Worm (Caenorhabditis elegans) whole organism, L4 larva: ENCODE results near the gene T01D1.7.
A peak's percentile ranks its signal among the peaks of the same experiment; 100 is the strongest.

Experiments used
- F10B5.3 ChIP-seq: sonication (generic microtip); optimal IDR thresholded peaks from 2 replicates; lab custom pipeline; 2016; ENCODE audit warnings: mild to moderate bottlenecking, missing genetic modification characterization, missing compliant biosample characterization
- F26F4.8 ChIP-seq: fragments of 200-800 bp; sonication (Bioruptor generic); conservative IDR thresholded peaks from 2 replicates; pipeline ENCODE4 v1.3.6; 2022; ENCODE audit warnings: missing genetic modification characterization, missing compliant biosample characterization
- F44E2.7 ChIP-seq: fragments of 200-800 bp; sonication (Bioruptor generic); IDR thresholded peaks from 2 replicates; pipeline ENCODE4 v2.1.2; 2022; ENCODE audit warnings: missing genetic modification characterization, missing compliant biosample characterization
- F49E8.2 ChIP-seq: sonication (generic microtip); optimal IDR thresholded peaks from 2 replicates; lab custom pipeline; 2016; ENCODE audit warnings: missing compliant biosample characterization, mild to moderate bottlenecking, missing genetic modification characterization, borderline replicate concordance
- T20F7.1 ChIP-seq: fragments of 200-800 bp; sonication (Bioruptor generic); optimal IDR thresholded peaks from 2 replicates; lab custom pipeline; 2018; ENCODE audit warnings: mild to moderate bottlenecking, missing genetic modification characterization, missing compliant biosample characterization
- T26A8.4 ChIP-seq: fragments of 200-800 bp; sonication (Bioruptor generic); IDR thresholded peaks from 2 replicates; pipeline ENCODE4 v1.3.6; 2022; ENCODE audit warnings: missing genetic modification characterization, missing compliant biosample characterization
- Y48G9A.11 ChIP-seq: fragments of 200-800 bp; sonication (Bioruptor generic); IDR thresholded peaks from 2 replicates; pipeline ENCODE4 v1.3.6; 2022; ENCODE audit warnings: missing genetic modification reagents, missing genetic modification characterization, missing compliant biosample characterization
- ZK337.2 ChIP-seq: fragments of 200-800 bp; sonication (Bioruptor generic); IDR thresholded peaks from 2 replicates; pipeline ENCODE4 v1.3.6; 2022; ENCODE audit warnings: missing genetic modification reagents, missing genetic modification characterization, missing compliant biosample characterization
- ZK546.5 ChIP-seq, 2 experiments: sonication (generic microtip); optimal IDR thresholded peaks; 2 replicates each; lab custom pipeline; 2017; ENCODE audit warnings: missing biosample characterization in 2 of 2, missing genetic modification characterization in 2 of 2
- aly-2 ChIP-seq: sonication (generic microtip); optimal IDR thresholded peaks from 2 replicates; lab custom pipeline; 2018; ENCODE audit warnings: missing biosample characterization, missing genetic modification characterization
- attf-4 ChIP-seq: sonication (generic microtip); optimal IDR thresholded peaks from 3 replicates; lab custom pipeline; 2017; ENCODE audit warnings: missing biosample characterization, missing genetic modification characterization
- ceh-28 ChIP-seq: fragments of 150-350 bp; optimal IDR thresholded peaks from 2 replicates; lab custom pipeline; 2014; ENCODE audit warnings: missing biosample characterization, missing genetic modification reagents, missing genetic modification characterization
- ceh-62 ChIP-seq: sonication (generic microtip); optimal IDR thresholded peaks from 2 replicates; lab custom pipeline; 2017; ENCODE audit warnings: missing biosample characterization, missing genetic modification characterization
- ces-1 ChIP-seq: fragments of 150-350 bp; sonication (generic microtip); optimal IDR thresholded peaks from 4 replicates; lab custom pipeline; 2014; ENCODE audit warnings: missing biosample characterization, missing genetic modification reagents, missing genetic modification characterization
- daf-16 ChIP-seq, 3 experiments: sonication (generic microtip); optimal IDR thresholded peaks; 2 replicates each; lab custom pipeline; 2016 to 2017; ENCODE audit warnings: missing genetic modification characterization in 3 of 3, missing genetic modification reagents in 3 of 3, mild to moderate bottlenecking in 2 of 3, missing compliant biosample characterization in 2 of 3, missing biosample characterization in 1 of 3, moderate library complexity in 1 of 3
- daf-19 ChIP-seq: fragments of 200-800 bp; sonication (Bioruptor generic); conservative IDR thresholded peaks from 2 replicates; pipeline ENCODE4 v1.3.6; 2022; ENCODE audit warnings: missing genetic modification characterization, missing compliant biosample characterization
- daf-8 ChIP-seq: fragments of 200-800 bp; sonication (Bioruptor generic); IDR thresholded peaks from 2 replicates; pipeline ENCODE4 v1.3.6; 2022; ENCODE audit warnings: missing genetic modification characterization, missing compliant biosample characterization
- dmd-6 ChIP-seq: fragments of 200-800 bp; sonication (Bioruptor generic); IDR thresholded peaks from 2 replicates; pipeline ENCODE4 v1.3.6; 2022; ENCODE audit warnings: missing genetic modification reagents, missing genetic modification characterization, missing compliant biosample characterization
- dmd-8 ChIP-seq: fragments of 200-800 bp; sonication (Bioruptor generic); IDR thresholded peaks from 2 replicates; pipeline ENCODE4 v1.3.6; 2022; ENCODE audit warnings: missing genetic modification characterization, missing compliant biosample characterization
- dmd-9 ChIP-seq: fragments of 200-800 bp; sonication (Bioruptor generic); IDR thresholded peaks from 2 replicates; pipeline ENCODE4 v1.3.6; 2022; ENCODE audit warnings: missing genetic modification reagents, missing genetic modification characterization, missing compliant biosample characterization
- dpl-1 ChIP-seq: fragments of 150-350 bp; optimal IDR thresholded peaks from 2 replicates; lab custom pipeline; 2014; ENCODE audit warnings: missing biosample characterization, missing genetic modification reagents, missing genetic modification characterization
- duxl-1 ChIP-seq: sonication (generic microtip); optimal IDR thresholded peaks from 2 replicates; lab custom pipeline; 2016; ENCODE audit warnings: mild to moderate bottlenecking, missing genetic modification characterization, moderate library complexity, missing compliant biosample characterization; ENCODE audit not compliant: poor library complexity
- egl-43 ChIP-seq: fragments of 200-800 bp; sonication (Bioruptor generic); IDR thresholded peaks from 2 replicates; pipeline ENCODE4 v1.3.6; 2022; ENCODE audit warnings: missing genetic modification reagents, missing genetic modification characterization, missing compliant biosample characterization
- hlh-11 ChIP-seq: fragments of 200-800 bp; sonication (Bioruptor generic); optimal IDR thresholded peaks from 2 replicates; lab custom pipeline; 2018; ENCODE audit warnings: mild to moderate bottlenecking, missing genetic modification characterization, missing compliant biosample characterization
- hlh-30 ChIP-seq: sonication (generic microtip); optimal IDR thresholded peaks from 2 replicates; lab custom pipeline; 2017; ENCODE audit warnings: antibody characterized with exemption, mild to moderate bottlenecking, missing genetic modification characterization, missing compliant biosample characterization; ENCODE audit not compliant: insufficient read depth
- madf-5 ChIP-seq, 2 experiments: fragments of 200-800 bp; sonication (Bioruptor generic); IDR thresholded peaks; 2 replicates each; pipeline ENCODE4 v1.3.6; 2022; ENCODE audit warnings: missing compliant biosample characterization in 2 of 2, missing genetic modification characterization in 2 of 2
- madf-9 ChIP-seq: fragments of 200-800 bp; sonication (Bioruptor generic); conservative IDR thresholded peaks from 2 replicates; pipeline ENCODE4 v1.3.6; 2022; ENCODE audit warnings: missing genetic modification reagents, missing genetic modification characterization, missing compliant biosample characterization
- mdl-1 ChIP-seq, 2 experiments: fragments of 150-350 bp in 1 of 2; sonication (generic microtip) in 1 of 2; optimal IDR thresholded peaks; 2 replicates each; lab custom pipeline; 2014 to 2017; ENCODE audit warnings: missing biosample characterization in 2 of 2, missing genetic modification characterization in 2 of 2
- mdt-29 ChIP-seq: fragments of 200-800 bp; sonication (Bioruptor generic); IDR thresholded peaks from 2 replicates; pipeline ENCODE4 v1.3.6; 2022; ENCODE audit warnings: missing genetic modification reagents, missing genetic modification characterization, missing compliant biosample characterization
- mep-1 ChIP-seq: fragments of 150-350 bp; sonication (generic microtip); optimal IDR thresholded peaks from 3 replicates; lab custom pipeline; 2014; ENCODE audit warnings: missing biosample characterization, missing genetic modification characterization
- mxl-3 ChIP-seq: fragments of 200-800 bp; sonication (Bioruptor generic); optimal IDR thresholded peaks from 2 replicates; lab custom pipeline; 2018; ENCODE audit warnings: mild to moderate bottlenecking, missing genetic modification characterization, missing compliant biosample characterization
- nhr-102 ChIP-seq: sonication (generic microtip); optimal IDR thresholded peaks from 2 replicates; lab custom pipeline; 2016; ENCODE audit warnings: mild to moderate bottlenecking, missing genetic modification characterization, moderate library complexity, missing compliant biosample characterization
- nhr-111 ChIP-seq: fragments of 200-800 bp; sonication (Bioruptor generic); optimal IDR thresholded peaks from 2 replicates; lab custom pipeline; 2018; ENCODE audit warnings: mild to moderate bottlenecking, missing genetic modification characterization, missing compliant biosample characterization
- nhr-25 ChIP-seq: sonication (generic microtip); optimal IDR thresholded peaks from 2 replicates; lab custom pipeline; 2017; ENCODE audit warnings: missing genetic modification characterization, mild to moderate bottlenecking, missing compliant biosample characterization, antibody characterized with exemption, moderate library complexity, borderline replicate concordance; ENCODE audit not compliant: insufficient read depth
- nhr-28 ChIP-seq: fragments of 150-350 bp; optimal IDR thresholded peaks from 2 replicates; lab custom pipeline; 2014; ENCODE audit warnings: missing biosample characterization, missing genetic modification characterization
- nhr-41 ChIP-seq: fragments of 200-800 bp; sonication (Bioruptor generic); IDR thresholded peaks from 2 replicates; pipeline ENCODE4 v1.3.6; 2022; ENCODE audit warnings: missing genetic modification reagents, missing genetic modification characterization, missing compliant biosample characterization
- nhr-42 ChIP-seq: fragments of 200-800 bp; sonication (Bioruptor generic); IDR thresholded peaks from 2 replicates; pipeline ENCODE4 v1.3.6; 2022; ENCODE audit warnings: missing genetic modification characterization, missing compliant biosample characterization
- nhr-48 ChIP-seq: sonication (generic microtip); optimal IDR thresholded peaks from 2 replicates; lab custom pipeline; 2016; ENCODE audit warnings: mild to moderate bottlenecking, missing genetic modification characterization, missing compliant biosample characterization
- nhr-77 ChIP-seq: fragments of 150-350 bp; optimal IDR thresholded peaks from 2 replicates; lab custom pipeline; 2014; ENCODE audit warnings: missing biosample characterization, missing genetic modification characterization
- pha-4 ChIP-seq, 2 experiments: fragments of 150-350 bp in 1 of 2; fragments of 200-800 bp in 1 of 2; sonication (Bioruptor generic) in 1 of 2; IDR thresholded peaks in 1 of 2; optimal IDR thresholded peaks in 1 of 2; 2 replicates each; pipeline versions ENCODE4 v1.3.6 to Lab custom; 2014 to 2022; ENCODE audit warnings: missing genetic modification characterization in 2 of 2, missing genetic modification reagents in 2 of 2, missing biosample characterization in 1 of 2, missing compliant biosample characterization in 1 of 2
- php-3 ChIP-seq: fragments of 200-800 bp; sonication (Bioruptor generic); IDR thresholded peaks from 2 replicates; pipeline ENCODE4 v1.3.6; 2022; ENCODE audit warnings: missing genetic modification reagents, missing genetic modification characterization, missing compliant biosample characterization
- pqm-1 ChIP-seq: sonication (generic microtip); optimal IDR thresholded peaks from 2 replicates; lab custom pipeline; 2017; ENCODE audit warnings: missing biosample characterization, missing genetic modification characterization
- saeg-2 ChIP-seq: fragments of 200-800 bp; sonication (Bioruptor generic); IDR thresholded peaks from 2 replicates; pipeline ENCODE4 v1.3.6; 2022; ENCODE audit warnings: missing genetic modification reagents, missing genetic modification characterization, missing compliant biosample characterization
- set-16 ChIP-seq: fragments of 200-800 bp; sonication (Bioruptor generic); IDR thresholded peaks from 2 replicates; pipeline ENCODE4 v1.3.6; 2022; ENCODE audit warnings: missing genetic modification reagents, missing genetic modification characterization, missing compliant biosample characterization
- snpc-1.2 ChIP-seq: fragments of 200-800 bp; sonication (Bioruptor generic); IDR thresholded peaks from 2 replicates; pipeline ENCODE4 v1.3.6; 2022; ENCODE audit warnings: missing genetic modification reagents, missing genetic modification characterization, missing compliant biosample characterization
- tra-1 ChIP-seq: fragments of 200-800 bp; sonication (Bioruptor generic); IDR thresholded peaks from 2 replicates; pipeline ENCODE4 v1.3.6; 2022; ENCODE audit warnings: missing genetic modification reagents, missing genetic modification characterization, missing compliant biosample characterization
- unc-39 ChIP-seq: sonication (generic microtip); optimal IDR thresholded peaks from 2 replicates; lab custom pipeline; 2017; ENCODE audit warnings: missing biosample characterization, missing genetic modification characterization
- vab-7 ChIP-seq: fragments of 200-800 bp; sonication (Bioruptor generic); IDR thresholded peaks from 2 replicates; pipeline ENCODE4 v1.3.6; 2022; ENCODE audit warnings: missing genetic modification reagents, missing genetic modification characterization, missing compliant biosample characterization
- zfp-3 ChIP-seq: fragments of 200-800 bp; sonication (Bioruptor generic); conservative IDR thresholded peaks from 2 replicates; pipeline ENCODE4 v1.3.6; 2022; ENCODE audit warnings: missing genetic modification reagents, missing genetic modification characterization, missing compliant biosample characterization

T01D1.7 gene

ce11 chrII:155904-156303 lies 17.7 kb downstream of the T01D1.7 start, which contains the start of gene mrpl-28:
TSS of gene mrpl-28 (minus strand) at chrII:156009.
- TF ChIP-seq nhr-48 (tag; lab: Kevin White, UChicago): peak; percentile 47
- no peak for TF ChIP-seq aly-2 (tag; lab: Kevin White, UChicago)
- peak; percentile 80; the same call in 1 of the 2 replicates for TF ChIP-seq pha-4 (GFP tag; IDR thresholded peaks at IDR 0.05; lab: Robert Waterston, UW)
- TF ChIP-seq pha-4 (tag; optimal IDR thresholded peaks at IDR 0.05; lab: Kevin White, UChicago): peak; percentile 97
- TF ChIP-seq mep-1: peak; percentile 89
- no peak for TF ChIP-seq F44E2.7 (GFP tag; lab: Robert Waterston, UW)
- peak; percentile 66 for TF ChIP-seq nhr-77 (tag; lab: Kevin White, UChicago)
- TF ChIP-seq nhr-25 (tag; lab: Kevin White, UChicago): peak; percentile 36
- TF ChIP-seq nhr-41: no peak
- 0 out of 2 replicates have a peak, but pooled peaks have one; percentile 49 for TF ChIP-seq tra-1
- no peak for TF ChIP-seq unc-39 (tag; lab: Kevin White, UChicago)
- peak; percentile 92 for TF ChIP-seq T26A8.4 (GFP tag; lab: Robert Waterston, UW)
- TF ChIP-seq mxl-3: peak; percentile 30
- TF ChIP-seq F10B5.3: peak; percentile 77
- TF ChIP-seq dmd-9 (GFP tag; lab: Robert Waterston, UW): no peak
- peak; percentile 70 for TF ChIP-seq egl-43 (GFP tag; lab: Robert Waterston, UW)
- 0 out of 2 replicates have a peak, but pooled peaks have one; percentile 19 for TF ChIP-seq vab-7 (GFP tag; lab: Robert Waterston, UW)
- no peak for TF ChIP-seq php-3 (GFP tag; lab: Robert Waterston, UW)
- TF ChIP-seq pqm-1: no peak
- TF ChIP-seq daf-16 (GFP tag; optimal IDR thresholded peaks at IDR 0.05; lab: Kevin White, UChicago): peak; percentile 19 to 35
- peak; percentile 48 for TF ChIP-seq daf-16 (tag; optimal IDR thresholded peaks at IDR 0.05; lab: Kevin White, UChicago)
- peak; percentile 60; the same call in 1 of the 2 replicates for TF ChIP-seq Y48G9A.11 (GFP tag; lab: Robert Waterston, UW)
- peak; percentile 53; the same call in 1 of the 2 replicates for TF ChIP-seq nhr-42 (GFP tag; lab: Robert Waterston, UW)
- TF ChIP-seq hlh-11 (tag; lab: Kevin White, UChicago): peak; percentile 81
- no peak for TF ChIP-seq ceh-62 (tag; lab: Kevin White, UChicago)
- no peak for TF ChIP-seq ZK546.5 (tag; optimal IDR thresholded peaks at IDR 0.05; lab: Kevin White, UChicago)
- TF ChIP-seq T20F7.1 (GFP tag; lab: Kevin White, UChicago): peak; percentile 88
- TF ChIP-seq madf-5 (GFP tag; IDR thresholded peaks at IDR 0.05; lab: Robert Waterston, UW): no peak
- TF ChIP-seq nhr-28 (tag; lab: Kevin White, UChicago): peak; percentile 72
- TF ChIP-seq dmd-6 (GFP tag; lab: Robert Waterston, UW): peak; percentile 80
- TF ChIP-seq dmd-8 (GFP tag; lab: Robert Waterston, UW): no peak
- TF ChIP-seq daf-8 (GFP tag; lab: Robert Waterston, UW): no peak
- TF ChIP-seq mdl-1 (tag; optimal IDR thresholded peaks at IDR 0.05; lab: Kevin White, UChicago): peak in 1 of 2 experiments; percentile 21
- peak; percentile 57 for TF ChIP-seq zfp-3 (GFP tag; lab: Robert Waterston, UW)
- TF ChIP-seq ces-1 (GFP tag; lab: Kevin White, UChicago): peak; percentile 19
- TF ChIP-seq daf-19: no peak
- TF ChIP-seq nhr-102: peak; percentile 74
- no peak for TF ChIP-seq ceh-28
- TF ChIP-seq set-16 (GFP tag; lab: Robert Waterston, UW): no peak
- no peak for TF ChIP-seq F26F4.8 (GFP tag; lab: Robert Waterston, UW)
- TF ChIP-seq hlh-30: peak; percentile 81
- no peak for TF ChIP-seq saeg-2 (GFP tag; lab: Robert Waterston, UW)
- TF ChIP-seq madf-9 (GFP tag; lab: Robert Waterston, UW): 0 out of 2 replicates have a peak, but pooled peaks have one; percentile 49
- TF ChIP-seq F49E8.2 (tag; lab: Kevin White, UChicago): peak; percentile 60
- TF ChIP-seq dpl-1: peak; percentile 97
- TF ChIP-seq attf-4 (tag; lab: Kevin White, UChicago): no peak
- TF ChIP-seq snpc-1.2: 0 out of 2 replicates have a peak, but pooled peaks have one; percentile 16
- peak; percentile 55; the same call in 1 of the 2 replicates for TF ChIP-seq ZK337.2 (GFP tag; lab: Robert Waterston, UW)
- TF ChIP-seq nhr-111: no peak
- TF ChIP-seq mdt-29 (GFP tag; lab: Robert Waterston, UW): no peak
- TF ChIP-seq duxl-1 (tag; lab: Kevin White, UChicago): peak; percentile 87
